Worm (Caenorhabditis elegans): Measurements from ENCODE around the gene C14A6.3.

C14A6.3 gene

ce11 chrV:18146077-18146476, at the start of gene C14A6.3:
C14A6.3 (plus strand) TSS chrV:18146377.
- no peak for TF ChIP-seq W03F9.2 (tag; optimal IDR thresholded peaks at IDR 0.05)
- no peak for TF ChIP-seq him-1 (tag; optimal IDR thresholded peaks at IDR 0.05)
- no peak for TF ChIP-seq dao-5 (tag; optimal IDR thresholded peaks at IDR 0.05)

ce11 chrV:18098387-18098786, 47.8 kb upstream of the C14A6.3 start, which contains the start of gene par-4:
par-4 (plus strand) TSS chrV:18098687.
- no peak for TF ChIP-seq W03F9.2 (tag; optimal IDR thresholded peaks at IDR 0.05)

- TF ChIP-seq dao-5 (tag; optimal IDR thresholded peaks at IDR 0.05) (no peak), him-1 (tag; optimal IDR thresholded peaks at IDR 0.05) (no peak), W03F9.2 (tag; optimal IDR thresholded peaks at IDR 0.05) (no peak)
Observed at ce11 chrV:18106055-18106454, 40.1 kb upstream of the C14A6.3 start.

ce11 chrV:18107969-18108368, 38.2 kb upstream of the C14A6.3 start, which contains the start of gene Y37H2A.1:
Y37H2A.1 (plus strand) TSS chrV:18108269.
- no peak for TF ChIP-seq W03F9.2 (tag; optimal IDR thresholded peaks at IDR 0.05)
- no peak for TF ChIP-seq him-1 (tag; optimal IDR thresholded peaks at IDR 0.05)
- no peak for TF ChIP-seq dao-5 (tag; optimal IDR thresholded peaks at IDR 0.05)

- TF ChIP-seq him-1 (tag; optimal IDR thresholded peaks at IDR 0.05) (no peak), dao-5 (tag; optimal IDR thresholded peaks at IDR 0.05) (no peak), W03F9.2 (tag; optimal IDR thresholded peaks at IDR 0.05) (no peak)
Observed at ce11 chrV:18109449-18109848, 36.7 kb upstream of the C14A6.3 start.

ce11 chrV:18123639-18124038, 22.5 kb upstream of the C14A6.3 start, which contains the start of gene fbxa-107:
fbxa-107 (plus strand) TSS chrV:18123939.
- no peak for TF ChIP-seq W03F9.2 (tag; optimal IDR thresholded peaks at IDR 0.05)
- no peak for TF ChIP-seq him-1 (tag; optimal IDR thresholded peaks at IDR 0.05)
- no peak for TF ChIP-seq dao-5 (tag; optimal IDR thresholded peaks at IDR 0.05)

ce11 chrV:18125075-18125474, 21.1 kb upstream of the C14A6.3 start, which contains the start of gene fbxa-210:
fbxa-210 (plus strand) TSS chrV:18125375.
- no peak for TF ChIP-seq W03F9.2 (tag; optimal IDR thresholded peaks at IDR 0.05)
- TF ChIP-seq him-1 (tag; optimal IDR thresholded peaks at IDR 0.05), result no peak
- no peak for TF ChIP-seq dao-5 (tag; optimal IDR thresholded peaks at IDR 0.05)

ce11 chrV:18127192-18127591, 19.0 kb upstream of the C14A6.3 start, which contains the start of gene fbxa-211:
fbxa-211 (plus strand) TSS chrV:18127519.
- TF ChIP-seq dao-5 (tag; optimal IDR thresholded peaks at IDR 0.05) (no peak), W03F9.2 (tag; optimal IDR thresholded peaks at IDR 0.05) (no peak), him-1 (tag; optimal IDR thresholded peaks at IDR 0.05) (no peak)

ce11 chrV:18128545-18128944, 17.6 kb upstream of the C14A6.3 start:
- no peak for TF ChIP-seq W03F9.2 (tag; optimal IDR thresholded peaks at IDR 0.05)
- no peak for TF ChIP-seq him-1 (tag; optimal IDR thresholded peaks at IDR 0.05)
- TF ChIP-seq dao-5 (tag; optimal IDR thresholded peaks at IDR 0.05), result no peak

- TF ChIP-seq him-1 (tag; optimal IDR thresholded peaks at IDR 0.05) (no peak), W03F9.2 (tag; optimal IDR thresholded peaks at IDR 0.05) (no peak), dao-5 (tag; optimal IDR thresholded peaks at IDR 0.05) (no peak)
Observed at ce11 chrV:18131049-18131448, 15.1 kb upstream of the C14A6.3 start, which contains the start of gene Y37H2A.12. Y37H2A.12 (minus strand) TSS chrV:18131129.

ce11 chrV:18133177-18133576, 13.0 kb upstream of the C14A6.3 start, which contains the start of gene Y37H2A.18:
Y37H2A.18 (minus strand) TSS chrV:18133277.
- no peak for TF ChIP-seq W03F9.2 (tag; optimal IDR thresholded peaks at IDR 0.05)
- no peak for TF ChIP-seq dao-5 (tag; optimal IDR thresholded peaks at IDR 0.05)
- TF ChIP-seq him-1 (tag; optimal IDR thresholded peaks at IDR 0.05), result no peak

- TF ChIP-seq dao-5 (tag; optimal IDR thresholded peaks at IDR 0.05), result no peak
- no peak for TF ChIP-seq him-1 (tag; optimal IDR thresholded peaks at IDR 0.05)
- no peak for TF ChIP-seq W03F9.2 (tag; optimal IDR thresholded peaks at IDR 0.05)
Observed at ce11 chrV:18134378-18134777, 11.8 kb upstream of the C14A6.3 start, which contains the start of gene Y37H2A.7. Y37H2A.7 (minus strand) TSS chrV:18134478.

ce11 chrV:18137679-18138078, 8.5 kb upstream of the C14A6.3 start:
- TF ChIP-seq him-1 (tag; optimal IDR thresholded peaks at IDR 0.05) (no peak), W03F9.2 (tag; optimal IDR thresholded peaks at IDR 0.05) (no peak), dao-5 (tag; optimal IDR thresholded peaks at IDR 0.05) (no peak)

- TF ChIP-seq W03F9.2 (tag; optimal IDR thresholded peaks at IDR 0.05) (no peak), dao-5 (tag; optimal IDR thresholded peaks at IDR 0.05) (no peak), him-1 (tag; optimal IDR thresholded peaks at IDR 0.05) (no peak)
Observed at ce11 chrV:18138695-18139094, 7.5 kb upstream of the C14A6.3 start, which contains the start of gene Y37H2A.10. Y37H2A.10 (plus strand) TSS chrV:18138995.

ce11 chrV:18141161-18141560, 5.0 kb upstream of the C14A6.3 start, which contains the start of gene Y37H2A.11:
Y37H2A.11 (plus strand) TSS chrV:18141461.
- TF ChIP-seq dao-5 (tag; optimal IDR thresholded peaks at IDR 0.05) (no peak), him-1 (tag; optimal IDR thresholded peaks at IDR 0.05) (no peak)

All from whole organism, L4/young adult.